Fruit fly (Drosophila melanogaster) whole organism, embryonic: ENCODE results near the gene axo.

Experiments
- Bgb ChIP-seq: fragments of 200-800 bp; sonication (Bioruptor generic); IDR thresholded peaks from 2 replicates; pipeline ENCODE4 v1.3.6; 2022; ENCODE audit warnings: missing biosample characterization, missing genetic modification characterization; ENCODE audit not compliant: partially characterized antibody
- CG11093 ChIP-seq: fragments of 200-800 bp; sonication (Bioruptor generic); IDR thresholded peaks from 3 replicates; pipeline ENCODE4 v1.3.6; 2022; ENCODE audit warnings: missing biosample characterization, missing genetic modification characterization
- CG11695 ChIP-seq: fragments of 200-800 bp; sonication (Bioruptor generic); IDR thresholded peaks from 3 replicates; pipeline ENCODE4 v1.3.6; 2022; ENCODE audit warnings: missing biosample characterization, missing genetic modification characterization
- CG12104 ChIP-seq: fragments of 200-800 bp; sonication (Bioruptor generic); optimal IDR thresholded peaks from 3 replicates; lab custom pipeline; 2016; ENCODE audit warnings: missing biosample characterization, missing genetic modification characterization
- CG13123 ChIP-seq: fragments of 200-800 bp; sonication (Bioruptor generic); optimal IDR thresholded peaks from 2 replicates; lab custom pipeline; 2016; ENCODE audit warnings: missing biosample characterization, missing genetic modification characterization
- CG13296 ChIP-seq: fragments of 200-800 bp; sonication (Bioruptor generic); optimal IDR thresholded peaks from 3 replicates; lab custom pipeline; 2018; ENCODE audit warnings: missing biosample characterization, mild to moderate bottlenecking, missing genetic modification characterization
- CG14667 ChIP-seq: fragments of 200-800 bp; sonication (Bioruptor generic); IDR thresholded peaks from 2 replicates; pipeline ENCODE4 v1.3.6; 2022; ENCODE audit warnings: missing biosample characterization, missing genetic modification characterization
- CG14965 ChIP-seq: fragments of 200-800 bp; sonication (Bioruptor generic); optimal IDR thresholded peaks from 2 replicates; lab custom pipeline; 2016; ENCODE audit warnings: missing biosample characterization, missing genetic modification characterization, borderline replicate concordance
- CG16815 ChIP-seq: fragments of 200-800 bp; sonication (Bioruptor generic); optimal IDR thresholded peaks from 3 replicates; lab custom pipeline; 2017; ENCODE audit warnings: missing biosample characterization, mild to moderate bottlenecking, missing genetic modification characterization
- CG17568 ChIP-seq: fragments of 200-800 bp; sonication (Bioruptor generic); optimal IDR thresholded peaks from 2 replicates; lab custom pipeline; 2018; ENCODE audit warnings: missing biosample characterization, mild to moderate bottlenecking, missing genetic modification characterization, moderate library complexity
- CG30431 ChIP-seq: fragments of 200-800 bp; sonication (Bioruptor generic); optimal IDR thresholded peaks from 2 replicates; lab custom pipeline; 2017; ENCODE audit warnings: missing biosample characterization, missing genetic modification characterization
- CG34224 ChIP-seq: fragments of 200-800 bp; sonication (Bioruptor generic); IDR thresholded peaks from 3 replicates; pipeline ENCODE4 v1.3.6; 2022; ENCODE audit warnings: missing biosample characterization, missing genetic modification characterization; ENCODE audit not compliant: partially characterized antibody
- CG4328 ChIP-seq: fragments of 200-800 bp; sonication (Bioruptor generic); optimal IDR thresholded peaks from 3 replicates; lab custom pipeline; 2017; ENCODE audit warnings: missing biosample characterization, missing genetic modification reagents, missing genetic modification characterization
- CG4360 ChIP-seq: fragments of 200-800 bp; sonication (Bioruptor generic); IDR thresholded peaks from 2 replicates; pipeline ENCODE4 v1.3.6; 2022; ENCODE audit warnings: missing biosample characterization, missing genetic modification characterization
- CG6272 ChIP-seq: fragments of 200-800 bp; sonication (Bioruptor generic); IDR thresholded peaks from 2 replicates; pipeline ENCODE4 v1.3.6; 2022; ENCODE audit warnings: missing biosample characterization, missing genetic modification characterization
- CG7987 ChIP-seq: fragments of 200-800 bp; sonication (Bioruptor generic); optimal IDR thresholded peaks from 2 replicates; lab custom pipeline; 2018; ENCODE audit warnings: missing biosample characterization, mild to moderate bottlenecking, missing genetic modification characterization, moderate library complexity
- CG9817 ChIP-seq: fragments of 200-800 bp; sonication (Bioruptor generic); optimal IDR thresholded peaks from 2 replicates; lab custom pipeline; 2018; ENCODE audit warnings: missing biosample characterization, mild to moderate bottlenecking, missing genetic modification characterization, moderate library complexity
- CG9932 ChIP-seq: fragments of 200-800 bp; sonication (Bioruptor generic); IDR thresholded peaks from 2 replicates; pipeline ENCODE4 v1.3.6; 2022; ENCODE audit warnings: missing biosample characterization, missing genetic modification characterization
- CHES-1-like ChIP-seq: fragments of 200-800 bp; sonication (Bioruptor generic); optimal IDR thresholded peaks from 2 replicates; lab custom pipeline; 2016; ENCODE audit warnings: missing biosample characterization, missing genetic modification characterization
- Chrac-16 ChIP-seq: fragments of 200-800 bp; sonication (Bioruptor generic); optimal IDR thresholded peaks from 3 replicates; lab custom pipeline; 2016; ENCODE audit warnings: missing biosample characterization, missing genetic modification characterization
- Elba2 ChIP-seq: fragments of 200-800 bp; sonication (Bioruptor generic); optimal IDR thresholded peaks from 3 replicates; lab custom pipeline; 2016; ENCODE audit warnings: missing biosample characterization, missing genetic modification characterization
- HLH3B ChIP-seq: fragments of 200-800 bp; sonication (Bioruptor generic); IDR thresholded peaks from 2 replicates; pipeline ENCODE4 v1.3.6; 2022; ENCODE audit warnings: missing biosample characterization, missing genetic modification characterization
- Hey ChIP-seq: fragments of 200-800 bp; sonication (Bioruptor generic); optimal IDR thresholded peaks from 3 replicates; lab custom pipeline; 2018; ENCODE audit warnings: missing biosample characterization, mild to moderate bottlenecking, missing genetic modification characterization
- Hmr ChIP-seq: fragments of 200-800 bp; sonication (Bioruptor generic); optimal IDR thresholded peaks from 3 replicates; lab custom pipeline; 2017; ENCODE audit warnings: mild to moderate bottlenecking, missing biosample characterization, missing genetic modification reagents, missing genetic modification characterization
- Lhr ChIP-seq: fragments of 200-800 bp; sonication (Bioruptor generic); optimal IDR thresholded peaks from 3 replicates; lab custom pipeline; 2017; ENCODE audit warnings: mild to moderate bottlenecking, missing biosample characterization, missing genetic modification reagents, missing genetic modification characterization
- NfI ChIP-seq: fragments of 200-800 bp; sonication (Bioruptor generic); optimal IDR thresholded peaks from 3 replicates; lab custom pipeline; 2018; ENCODE audit warnings: missing biosample characterization, mild to moderate bottlenecking, missing genetic modification characterization, moderate library complexity
- Oaz ChIP-seq: fragments of 200-800 bp; sonication (Bioruptor generic); IDR thresholded peaks from 2 replicates; pipeline ENCODE4 v1.3.6; 2022; ENCODE audit warnings: missing biosample characterization, missing genetic modification characterization
- Spps ChIP-seq: fragments of 200-800 bp; sonication (Bioruptor generic); optimal IDR thresholded peaks from 2 replicates; lab custom pipeline; 2018; ENCODE audit warnings: missing biosample characterization, mild to moderate bottlenecking, missing genetic modification characterization
- Sry-β ChIP-seq: fragments of 200-800 bp; sonication (Bioruptor generic); optimal IDR thresholded peaks from 2 replicates; lab custom pipeline; 2018; ENCODE audit warnings: missing biosample characterization, mild to moderate bottlenecking, missing genetic modification characterization, moderate library complexity
- Taf1 ChIP-seq: fragments of 200-800 bp; sonication (Bioruptor generic); IDR thresholded peaks from 2 replicates; pipeline ENCODE4 v1.3.6; 2022; ENCODE audit warnings: missing biosample characterization, missing genetic modification characterization
- Tbp ChIP-seq: fragments of >200 bp; optimal IDR thresholded peaks from 2 replicates; lab custom pipeline; 2018; ENCODE audit warnings: missing biosample characterization, missing genetic modification characterization
- ab ChIP-seq: fragments of 200-800 bp; sonication (Bioruptor generic); optimal IDR thresholded peaks from 2 replicates; lab custom pipeline; 2016; ENCODE audit warnings: missing biosample characterization, missing genetic modification characterization
- ac ChIP-seq: fragments of 200-800 bp; sonication (Bioruptor generic); optimal IDR thresholded peaks from 3 replicates; lab custom pipeline; 2017; ENCODE audit warnings: missing biosample characterization, mild to moderate bottlenecking, missing genetic modification characterization
- amos ChIP-seq: fragments of 200-800 bp; sonication (Bioruptor generic); IDR thresholded peaks from 2 replicates; pipeline ENCODE4 v1.3.6; 2022; ENCODE audit warnings: missing biosample characterization, missing genetic modification characterization; ENCODE audit not compliant: partially characterized antibody
- az2 ChIP-seq: fragments of 200-800 bp; sonication (Bioruptor generic); optimal IDR thresholded peaks from 3 replicates; lab custom pipeline; 2016; ENCODE audit warnings: missing biosample characterization, missing genetic modification characterization
- bigmax ChIP-seq: fragments of 200-800 bp; sonication (Bioruptor generic); optimal IDR thresholded peaks from 2 replicates; lab custom pipeline; 2018; ENCODE audit warnings: missing biosample characterization, mild to moderate bottlenecking, missing genetic modification characterization
- bsh ChIP-seq, 2 experiments: fragments of 200-800 bp; sonication (Bioruptor generic); optimal IDR thresholded peaks; 2 replicates each; lab custom pipeline; 2017 to 2018; ENCODE audit warnings: mild to moderate bottlenecking in 2 of 2, missing biosample characterization in 2 of 2, missing genetic modification characterization in 2 of 2, moderate library complexity in 1 of 2
- en ChIP-seq: fragments of 200-800 bp; sonication (Bioruptor generic); optimal IDR thresholded peaks from 2 replicates; lab custom pipeline; 2016; ENCODE audit warnings: missing biosample characterization, missing genetic modification characterization
- ewg ChIP-seq: fragments of 200-800 bp; sonication (Bioruptor generic); optimal IDR thresholded peaks from 3 replicates; lab custom pipeline; 2017; ENCODE audit warnings: mild to moderate bottlenecking, missing biosample characterization, missing genetic modification reagents, missing genetic modification characterization
- fd102C ChIP-seq: fragments of 200-800 bp; sonication (Bioruptor generic); optimal IDR thresholded peaks from 2 replicates; lab custom pipeline; 2018; ENCODE audit warnings: missing biosample characterization, mild to moderate bottlenecking, missing genetic modification characterization, moderate library complexity
- gce ChIP-seq: fragments of 200-800 bp; sonication (Bioruptor generic); IDR thresholded peaks from 3 replicates; pipeline ENCODE4 v1.3.6; 2022; ENCODE audit warnings: missing biosample characterization, missing genetic modification characterization
- gcm2 ChIP-seq: fragments of 200-800 bp; sonication (Bioruptor generic); optimal IDR thresholded peaks from 2 replicates; lab custom pipeline; 2016; ENCODE audit warnings: missing biosample characterization, missing genetic modification characterization
- grn ChIP-seq: fragments of 200-800 bp; sonication (Bioruptor generic); optimal IDR thresholded peaks from 3 replicates; lab custom pipeline; 2017; ENCODE audit warnings: missing biosample characterization, missing genetic modification characterization
- kah ChIP-seq: fragments of 200-800 bp; sonication (Bioruptor generic); optimal IDR thresholded peaks from 2 replicates; lab custom pipeline; 2018; ENCODE audit warnings: missing biosample characterization, mild to moderate bottlenecking, missing genetic modification characterization
- mld ChIP-seq: fragments of 200-800 bp; sonication (Bioruptor generic); IDR thresholded peaks from 3 replicates; pipeline ENCODE4 v1.3.6; 2022; ENCODE audit warnings: missing biosample characterization, missing genetic modification characterization; ENCODE audit not compliant: partially characterized antibody
- nom ChIP-seq: fragments of 200-800 bp; sonication (Bioruptor generic); optimal IDR thresholded peaks from 2 replicates; lab custom pipeline; 2017; ENCODE audit warnings: missing biosample characterization, missing genetic modification characterization, mild to moderate bottlenecking, moderate library complexity, missing genetic modification reagents
- oc ChIP-seq: fragments of 200-800 bp; sonication (Bioruptor generic); optimal IDR thresholded peaks from 2 replicates; lab custom pipeline; 2018; ENCODE audit warnings: missing biosample characterization, mild to moderate bottlenecking, missing genetic modification characterization, moderate library complexity
- odd ChIP-seq: fragments of 200-800 bp; sonication (Bioruptor generic); optimal IDR thresholded peaks from 2 replicates; lab custom pipeline; 2017; ENCODE audit warnings: missing biosample characterization, mild to moderate bottlenecking, missing genetic modification characterization
- org-1 ChIP-seq: fragments of 200-800 bp; sonication (Bioruptor generic); optimal IDR thresholded peaks from 2 replicates; lab custom pipeline; 2017; ENCODE audit warnings: missing biosample characterization, missing genetic modification characterization
- ro ChIP-seq: fragments of 200-800 bp; sonication (Bioruptor generic); IDR thresholded peaks from 2 replicates; pipeline ENCODE4 v1.3.6; 2022; ENCODE audit warnings: missing biosample characterization, missing genetic modification characterization
- zen ChIP-seq: fragments of 200-800 bp; sonication (Bioruptor generic); optimal IDR thresholded peaks from 3 replicates; lab custom pipeline; 2018; ENCODE audit warnings: missing biosample characterization, mild to moderate bottlenecking, missing genetic modification characterization, moderate library complexity

Gene axo

DNA sequence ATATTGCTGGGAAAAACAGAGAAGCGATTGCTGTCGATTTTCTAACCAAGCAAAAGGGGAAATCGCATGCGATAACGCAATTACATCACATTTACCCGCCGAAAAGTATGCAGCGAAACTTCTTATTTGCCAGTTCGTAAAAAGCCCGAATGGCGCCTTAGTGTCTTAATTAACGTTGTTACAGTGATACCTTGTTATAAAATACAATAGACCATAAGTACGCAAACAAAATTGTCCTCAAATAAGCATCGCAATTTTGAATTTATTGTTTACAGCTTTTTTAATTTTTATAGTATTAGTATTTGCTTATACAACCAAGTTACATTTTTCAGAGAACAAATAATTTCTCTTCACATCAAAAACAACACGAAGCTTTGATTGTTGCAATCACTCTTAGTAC, 3.6 kb upstream of the axo start:
- TF ChIP-seq CG30431 (GFP tag; lab: Kevin White, UChicago), result no peak
- no peak for TF ChIP-seq CG16815 (GFP tag; lab: Kevin White, UChicago)
- no peak for TF ChIP-seq nom
- no peak for TF ChIP-seq ewg
- TF ChIP-seq CG4328 (GFP tag; lab: Kevin White, UChicago), result no peak
- peak; percentile 66 for TF ChIP-seq zen (tag; lab: Kevin White, UChicago)
- TF ChIP-seq Oaz (GFP tag; lab: Robert Waterston, UW), result no peak
- TF ChIP-seq CG11093 (GFP tag; lab: Robert Waterston, UW), result no peak
- TF ChIP-seq Hmr (GFP tag; lab: Kevin White, UChicago), result no peak
- no peak for TF ChIP-seq bigmax (GFP tag; lab: Kevin White, UChicago)
- no peak for TF ChIP-seq gcm2
- TF ChIP-seq CG34224 (GFP tag; lab: Robert Waterston, UW), result no peak
- TF ChIP-seq kah (GFP tag; lab: Kevin White, UChicago), result no peak
- no peak for TF ChIP-seq ab (GFP tag; lab: Kevin White, UChicago)
- TF ChIP-seq CG12104 (GFP tag; lab: Kevin White, UChicago), result no peak
- TF ChIP-seq odd (GFP tag; lab: Kevin White, UChicago), result no peak
- TF ChIP-seq CHES-1-like (GFP tag; lab: Kevin White, UChicago), result no peak
- TF ChIP-seq Sry-β, result no peak
- no peak for TF ChIP-seq oc
- TF ChIP-seq CG13296 (GFP tag; lab: Kevin White, UChicago), result no peak
- TF ChIP-seq ac (GFP tag; lab: Kevin White, UChicago), result no peak
- no peak for TF ChIP-seq fd102C (GFP tag; lab: Kevin White, UChicago)
- TF ChIP-seq CG4360 (GFP tag; lab: Robert Waterston, UW), result no peak
- 0 out of 2 replicates have a peak, but pooled peaks have one; percentile 12 for TF ChIP-seq HLH3B (GFP tag; lab: Robert Waterston, UW)
- TF ChIP-seq CG11695 (GFP tag; lab: Robert Waterston, UW), result 0 out of 3 replicates have a peak, but pooled peaks have one; percentile 28
- TF ChIP-seq CG13123 (GFP tag; lab: Kevin White, UChicago), result no peak
- no peak for TF ChIP-seq CG7987
- 0 out of 2 replicates have a peak, but pooled peaks have one; percentile 11 for TF ChIP-seq Taf1 (GFP tag; lab: Robert Waterston, UW)
- peak; percentile 29; the same call in 1 of the 2 replicates for TF ChIP-seq CG14667 (GFP tag; lab: Robert Waterston, UW)
- no peak for TF ChIP-seq Tbp (GFP tag; lab: Kevin White, UChicago)
- TF ChIP-seq CG9817, result no peak
- TF ChIP-seq bsh (GFP tag; optimal IDR thresholded peaks at IDR 0.05; lab: Kevin White, UChicago), result peak in 1 of 2 experiments; percentile 44
- no peak for TF ChIP-seq mld (GFP tag; lab: Robert Waterston, UW)
- TF ChIP-seq az2 (GFP tag; lab: Kevin White, UChicago), result peak; percentile 32
- no peak for TF ChIP-seq grn (GFP tag; lab: Kevin White, UChicago)
- TF ChIP-seq Elba2 (GFP tag; lab: Kevin White, UChicago), result no peak
- no peak for TF ChIP-seq Lhr
- no peak for TF ChIP-seq Bgb (GFP tag; lab: Robert Waterston, UW)
- TF ChIP-seq ro (GFP tag; lab: Robert Waterston, UW), result no peak
- peak; percentile 0 for TF ChIP-seq NfI (GFP tag; lab: Kevin White, UChicago)
- no peak for TF ChIP-seq amos (GFP tag; lab: Robert Waterston, UW)
- TF ChIP-seq Chrac-16, result peak; percentile 13
- no peak for TF ChIP-seq en (GFP tag; lab: Kevin White, UChicago)
- TF ChIP-seq CG17568 (GFP tag; lab: Kevin White, UChicago), result peak; percentile 5
- TF ChIP-seq CG9932 (GFP tag; lab: Robert Waterston, UW), result peak; percentile 60; the same call in 1 of the 2 replicates
- TF ChIP-seq Hey (tag; lab: Kevin White, UChicago), result no peak
- no peak for TF ChIP-seq CG14965
- no peak for TF ChIP-seq CG6272
- no peak for TF ChIP-seq org-1 (GFP tag; lab: Kevin White, UChicago)
- no peak for TF ChIP-seq Spps
- TF ChIP-seq gce (GFP tag; lab: Robert Waterston, UW), result no peak
